Worm (Caenorhabditis elegans) whole organism, L2 larva: ENCODE data around the gene enee-1.

Source experiments
- R02D3.7 ChIP-seq: fragments of 150-350 bp; optimal IDR thresholded peaks from 2 replicates; lab custom pipeline; 2014; ENCODE audit warnings: missing biosample characterization, missing genetic modification characterization
- egl-27 ChIP-seq: sonication (generic microtip); optimal IDR thresholded peaks from 3 replicates; lab custom pipeline; 2017; ENCODE audit warnings: missing biosample characterization, missing genetic modification reagents, missing genetic modification characterization
- lin-39 ChIP-seq: fragments of 150-350 bp; optimal IDR thresholded peaks from 2 replicates; lab custom pipeline; 2014; ENCODE audit warnings: missing biosample characterization, missing genetic modification reagents, missing genetic modification characterization
- nhr-10 ChIP-seq: sonication (generic microtip); optimal IDR thresholded peaks from 2 replicates; lab custom pipeline; 2017; ENCODE audit warnings: missing biosample characterization, missing genetic modification characterization
- nhr-12 ChIP-seq: fragments of 150-350 bp; optimal IDR thresholded peaks from 2 replicates; lab custom pipeline; 2014; ENCODE audit warnings: missing biosample characterization, missing genetic modification characterization
- nhr-237 ChIP-seq: fragments of 150-350 bp; optimal IDR thresholded peaks from 2 replicates; lab custom pipeline; 2014; ENCODE audit warnings: missing biosample characterization, missing genetic modification characterization
- snpc-4 ChIP-seq: fragments of 150-350 bp; optimal IDR thresholded peaks from 2 replicates; lab custom pipeline; 2014; ENCODE audit warnings: missing biosample characterization, missing genetic modification characterization
- ztf-11 ChIP-seq: sonication (generic microtip); optimal IDR thresholded peaks from 2 replicates; lab custom pipeline; 2017; ENCODE audit warnings: missing biosample characterization, missing genetic modification characterization

- no peak for TF ChIP-seq snpc-4 (tag; lab: Kevin White, UChicago)
- no peak for TF ChIP-seq nhr-10 (tag; lab: Kevin White, UChicago)
- TF ChIP-seq nhr-12 (tag; lab: Kevin White, UChicago), result no peak
- no peak for TF ChIP-seq nhr-237 (tag; lab: Kevin White, UChicago)
- no peak for TF ChIP-seq R02D3.7
- TF ChIP-seq egl-27 (tag; lab: Kevin White, UChicago), result no peak
- no peak for TF ChIP-seq ztf-11 (tag; lab: Kevin White, UChicago)
- no peak for TF ChIP-seq lin-39 (tag; lab: Kevin White, UChicago)
Measured at ce11 chrII:57873-58272, 33.4 kb downstream of the enee-1 start.
